Fruit fly (Drosophila melanogaster) whole organism, embryonic: ENCODE data around the gene CG5768.

Experiments
- Abd-B ChIP-seq: fragments of 200-800 bp; sonication (Bioruptor generic); optimal IDR thresholded peaks from 2 replicates; lab custom pipeline; 2018; ENCODE audit warnings: missing biosample characterization, mild to moderate bottlenecking, missing genetic modification characterization, moderate library complexity
- Atf3 ChIP-seq: fragments of 200-800 bp; sonication (Bioruptor generic); optimal IDR thresholded peaks from 3 replicates; lab custom pipeline; 2016; ENCODE audit warnings: missing biosample characterization, missing genetic modification characterization
- CG12659 ChIP-seq: fragments of 200-800 bp; sonication (Bioruptor generic); optimal IDR thresholded peaks from 3 replicates; lab custom pipeline; 2017; ENCODE audit warnings: mild to moderate bottlenecking, missing biosample characterization, missing genetic modification reagents, missing genetic modification characterization
- CG12744 ChIP-seq: fragments of 200-800 bp; sonication (Bioruptor generic); optimal IDR thresholded peaks from 2 replicates; lab custom pipeline; 2016; ENCODE audit warnings: missing biosample characterization, missing genetic modification characterization
- CG13624 ChIP-seq: fragments of 200-800 bp; sonication (Bioruptor generic); optimal IDR thresholded peaks from 2 replicates; lab custom pipeline; 2016; ENCODE audit warnings: missing biosample characterization, missing genetic modification characterization
- CG14014 ChIP-seq: fragments of 200-800 bp; sonication (Bioruptor generic); IDR thresholded peaks from 2 replicates; pipeline ENCODE4 v1.3.6; 2022; ENCODE audit warnings: missing biosample characterization, missing genetic modification characterization
- CG15269 ChIP-seq: fragments of 200-800 bp; sonication (Bioruptor generic); optimal IDR thresholded peaks from 2 replicates; lab custom pipeline; 2018; ENCODE audit warnings: missing biosample characterization, mild to moderate bottlenecking, missing genetic modification characterization, moderate library complexity
- CG2116 ChIP-seq: fragments of 200-800 bp; sonication (Bioruptor generic); optimal IDR thresholded peaks from 3 replicates; lab custom pipeline; 2018; ENCODE audit warnings: missing biosample characterization, mild to moderate bottlenecking, missing genetic modification characterization
- CG32532 ChIP-seq: fragments of 200-800 bp; sonication (Bioruptor generic); IDR thresholded peaks from 2 replicates; pipeline ENCODE4 v1.3.6; 2022; ENCODE audit warnings: missing biosample characterization, missing genetic modification characterization
- CG4617 ChIP-seq: fragments of 200-800 bp; sonication (Bioruptor generic); optimal IDR thresholded peaks from 3 replicates; lab custom pipeline; 2016; ENCODE audit warnings: missing biosample characterization, missing genetic modification characterization, borderline replicate concordance
- CG6254 ChIP-seq: fragments of 200-800 bp; sonication (Bioruptor generic); optimal IDR thresholded peaks from 3 replicates; lab custom pipeline; 2017; ENCODE audit warnings: mild to moderate bottlenecking, missing biosample characterization, missing genetic modification reagents, missing genetic modification characterization
- CG6689 ChIP-seq: fragments of 200-800 bp; sonication (Bioruptor generic); IDR thresholded peaks from 2 replicates; pipeline ENCODE4 v1.3.6; 2022; ENCODE audit warnings: missing biosample characterization, missing genetic modification characterization
- CG7839 ChIP-seq: fragments of 200-800 bp; sonication (Bioruptor generic); optimal IDR thresholded peaks from 3 replicates; lab custom pipeline; 2018; ENCODE audit warnings: missing biosample characterization, mild to moderate bottlenecking, missing genetic modification characterization, moderate library complexity
- CG7928 ChIP-seq: fragments of 200-800 bp; sonication (Bioruptor generic); optimal IDR thresholded peaks from 2 replicates; lab custom pipeline; 2017; ENCODE audit warnings: missing biosample characterization, mild to moderate bottlenecking, missing genetic modification characterization
- CG8089 ChIP-seq: fragments of 200-800 bp; sonication (Bioruptor generic); optimal IDR thresholded peaks from 3 replicates; lab custom pipeline; 2016; ENCODE audit warnings: missing biosample characterization, missing genetic modification characterization
- CG9437 ChIP-seq: fragments of 200-800 bp; sonication (Bioruptor generic); optimal IDR thresholded peaks from 2 replicates; lab custom pipeline; 2018; ENCODE audit warnings: missing biosample characterization, mild to moderate bottlenecking, missing genetic modification characterization
- CG9797 ChIP-seq: fragments of 200-800 bp; sonication (Bioruptor generic); optimal IDR thresholded peaks from 3 replicates; lab custom pipeline; 2018; ENCODE audit warnings: missing biosample characterization, mild to moderate bottlenecking, missing genetic modification characterization
- CG9932 ChIP-seq: fragments of 200-800 bp; sonication (Bioruptor generic); IDR thresholded peaks from 2 replicates; pipeline ENCODE4 v1.3.6; 2022; ENCODE audit warnings: missing biosample characterization, missing genetic modification characterization
- Camta ChIP-seq: fragments of 200-800 bp; sonication (Bioruptor generic); optimal IDR thresholded peaks from 2 replicates; lab custom pipeline; 2016; ENCODE audit warnings: missing biosample characterization, missing genetic modification characterization
- Dfd ChIP-seq, 2 experiments: fragments of >200 bp; optimal IDR thresholded peaks; 2 replicates each; lab custom pipeline; 2017; ENCODE audit warnings: missing biosample characterization in 2 of 2, missing genetic modification characterization in 2 of 2
- Gsc ChIP-seq: fragments of 200-800 bp; sonication (Bioruptor generic); IDR thresholded peaks from 2 replicates; pipeline ENCODE4 v1.3.6; 2022; ENCODE audit warnings: missing biosample characterization, missing genetic modification characterization
- Hsf ChIP-seq: fragments of 200-800 bp; sonication (Bioruptor generic); optimal IDR thresholded peaks from 3 replicates; lab custom pipeline; 2016; ENCODE audit warnings: missing biosample characterization, missing genetic modification characterization
- Kr ChIP-seq: fragments of 200-800 bp; sonication (Bioruptor generic); optimal IDR thresholded peaks from 2 replicates; lab custom pipeline; 2017; ENCODE audit warnings: missing biosample characterization, mild to moderate bottlenecking, missing genetic modification characterization
- Mes4 ChIP-seq: fragments of 200-800 bp; sonication (Bioruptor generic); optimal IDR thresholded peaks from 2 replicates; lab custom pipeline; 2016; ENCODE audit warnings: missing biosample characterization, missing genetic modification characterization
- NC2α ChIP-seq: fragments of 200-800 bp; sonication (Bioruptor generic); optimal IDR thresholded peaks from 2 replicates; lab custom pipeline; 2016; ENCODE audit warnings: missing biosample characterization, missing genetic modification characterization
- NFAT ChIP-seq: fragments of 200-800 bp; sonication (Bioruptor generic); IDR thresholded peaks from 2 replicates; pipeline ENCODE4 v1.3.6; 2022; ENCODE audit warnings: missing biosample characterization, missing genetic modification characterization
- Pdp1 ChIP-seq, 2 experiments: fragments of 200-800 bp; sonication (Bioruptor generic); optimal IDR thresholded peaks; 3 replicates each; lab custom pipeline; 2016; ENCODE audit warnings: missing biosample characterization in 2 of 2, missing genetic modification characterization in 2 of 2, mild to moderate bottlenecking in 1 of 2, moderate library complexity in 1 of 2
- Side ChIP-seq: fragments of 200-800 bp; sonication (Bioruptor generic); optimal IDR thresholded peaks from 2 replicates; lab custom pipeline; 2016; ENCODE audit warnings: missing biosample characterization, missing genetic modification characterization
- Spps ChIP-seq: fragments of 200-800 bp; sonication (Bioruptor generic); optimal IDR thresholded peaks from 2 replicates; lab custom pipeline; 2018; ENCODE audit warnings: missing biosample characterization, mild to moderate bottlenecking, missing genetic modification characterization
- Xbp1 ChIP-seq: fragments of 200-800 bp; sonication (Bioruptor generic); optimal IDR thresholded peaks from 3 replicates; lab custom pipeline; 2016; ENCODE audit warnings: missing biosample characterization, mild to moderate bottlenecking, missing genetic modification characterization
- Xrp1 ChIP-seq: fragments of 200-800 bp; sonication (Bioruptor generic); IDR thresholded peaks from 2 replicates; pipeline ENCODE4 v1.3.6; 2022; ENCODE audit warnings: missing biosample characterization, missing genetic modification characterization
- ac ChIP-seq: fragments of 200-800 bp; sonication (Bioruptor generic); optimal IDR thresholded peaks from 3 replicates; lab custom pipeline; 2017; ENCODE audit warnings: missing biosample characterization, mild to moderate bottlenecking, missing genetic modification characterization
- al ChIP-seq: fragments of 200-800 bp; sonication (Bioruptor generic); IDR thresholded peaks from 2 replicates; pipeline ENCODE4 v1.3.6; 2022; ENCODE audit warnings: missing biosample characterization, missing genetic modification characterization
- chif ChIP-seq, 2 experiments: fragments of 200-800 bp; sonication (Bioruptor generic); optimal IDR thresholded peaks; 3 replicates each; lab custom pipeline; 2016; ENCODE audit warnings: missing biosample characterization in 2 of 2, missing genetic modification characterization in 2 of 2
- dpn ChIP-seq, 2 experiments: fragments of 200-800 bp; sonication (Bioruptor generic); optimal IDR thresholded peaks; 3 replicates each; lab custom pipeline; 2016; ENCODE audit warnings: missing biosample characterization in 2 of 2, missing genetic modification characterization in 2 of 2
- ems ChIP-seq: fragments of 200-800 bp; sonication (Bioruptor generic); optimal IDR thresholded peaks from 3 replicates; lab custom pipeline; 2016; ENCODE audit warnings: missing biosample characterization, missing genetic modification characterization
- en ChIP-seq: fragments of 200-800 bp; sonication (Bioruptor generic); optimal IDR thresholded peaks from 2 replicates; lab custom pipeline; 2016; ENCODE audit warnings: missing biosample characterization, missing genetic modification characterization
- esg ChIP-seq: fragments of 200-800 bp; sonication (Bioruptor generic); conservative IDR thresholded peaks from 2 replicates; pipeline ENCODE4 v1.3.6; 2022; ENCODE audit warnings: missing biosample characterization, missing genetic modification characterization
- gfzf ChIP-seq: fragments of 200-800 bp; sonication (Bioruptor generic); optimal IDR thresholded peaks from 2 replicates; lab custom pipeline; 2016; ENCODE audit warnings: missing biosample characterization, mild to moderate bottlenecking, missing genetic modification characterization, moderate library complexity
- jumu ChIP-seq: fragments of 200-800 bp; sonication (Bioruptor generic); optimal IDR thresholded peaks from 3 replicates; lab custom pipeline; 2016; ENCODE audit warnings: missing biosample characterization, missing genetic modification characterization
- kni ChIP-seq: fragments of 200-800 bp; sonication (Bioruptor generic); optimal IDR thresholded peaks from 3 replicates; lab custom pipeline; 2017; ENCODE audit warnings: mild to moderate bottlenecking, missing biosample characterization, missing genetic modification reagents, missing genetic modification characterization
- odd ChIP-seq: fragments of 200-800 bp; sonication (Bioruptor generic); optimal IDR thresholded peaks from 2 replicates; lab custom pipeline; 2017; ENCODE audit warnings: missing biosample characterization, mild to moderate bottlenecking, missing genetic modification characterization
- otp ChIP-seq: fragments of 200-800 bp; sonication (Bioruptor generic); IDR thresholded peaks from 3 replicates; pipeline ENCODE4, ENCODE4 v1.3.6; 2022; ENCODE audit warnings: missing biosample characterization, missing genetic modification characterization
- pho ChIP-seq: fragments of 200-800 bp; sonication (Bioruptor generic); optimal IDR thresholded peaks from 2 replicates; lab custom pipeline; 2016; ENCODE audit warnings: missing biosample characterization, missing genetic modification characterization
- row ChIP-seq: fragments of 200-800 bp; sonication (Bioruptor generic); IDR thresholded peaks from 3 replicates; pipeline ENCODE4 v1.3.6; 2022; ENCODE audit warnings: missing biosample characterization, missing genetic modification characterization
- sisA ChIP-seq: fragments of 200-800 bp; sonication (Bioruptor generic); IDR thresholded peaks from 2 replicates; pipeline ENCODE4 v1.3.6; 2022; ENCODE audit warnings: missing biosample characterization, missing genetic modification characterization
- sqz ChIP-seq: fragments of 200-800 bp; sonication (Bioruptor generic); optimal IDR thresholded peaks from 3 replicates; lab custom pipeline; 2018; ENCODE audit warnings: missing biosample characterization, mild to moderate bottlenecking, missing genetic modification characterization
- tap ChIP-seq: fragments of 200-800 bp; optimal IDR thresholded peaks from 3 replicates; lab custom pipeline; 2019; ENCODE audit warnings: missing biosample characterization, mild to moderate bottlenecking, missing genetic modification characterization, moderate library complexity
- vfl ChIP-seq: fragments of 200-800 bp; sonication (Bioruptor generic); optimal IDR thresholded peaks from 2 replicates; lab custom pipeline; 2016; ENCODE audit warnings: missing biosample characterization, missing genetic modification characterization
- z ChIP-seq: fragments of 200-800 bp; sonication (Bioruptor generic); IDR thresholded peaks from 3 replicates; pipeline ENCODE4 v1.3.6; 2022; ENCODE audit warnings: missing biosample characterization, missing genetic modification characterization

Gene CG5768

dm6 chr3R:24348420-24349190 lies 41.5 kb downstream of the CG5768 start, which contains the start of the genes CG5746 and CG6454 (continued):
- no peak for TF ChIP-seq CG9932 (GFP tag; lab: Robert Waterston, UW)
- peak; percentile 53 for TF ChIP-seq CG13624 (GFP tag; lab: Kevin White, UChicago)
- peak; percentile 20 for TF ChIP-seq vfl (GFP tag; lab: Kevin White, UChicago)
- no peak for TF ChIP-seq CG15269
- TF ChIP-seq CG7928 (GFP tag; lab: Kevin White, UChicago): no peak
- no peak; the same call in 1 of the 2 replicates for TF ChIP-seq CG32532 (GFP tag; lab: Robert Waterston, UW)
- TF ChIP-seq al (GFP tag; lab: Robert Waterston, UW): peak; percentile 44
- no peak for TF ChIP-seq CG7839 (tag; lab: Kevin White, UChicago)
- peak; percentile 61 for TF ChIP-seq CG9797
- TF ChIP-seq NFAT (GFP tag; lab: Robert Waterston, UW): no peak; the same call in 1 of the 2 replicates
- no peak for TF ChIP-seq esg
- peak; percentile 40 for TF ChIP-seq ems (GFP tag; lab: Kevin White, UChicago)
- TF ChIP-seq CG2116 (GFP tag; lab: Kevin White, UChicago): peak; percentile 55
- peak in 1 of 2 experiments; percentile 47 for TF ChIP-seq chif (GFP tag; optimal IDR thresholded peaks at IDR 0.05; lab: Kevin White, UChicago)
- TF ChIP-seq Xbp1 (GFP tag; lab: Kevin White, UChicago): peak; percentile 68
- no peak for TF ChIP-seq z (GFP tag; lab: Robert Waterston, UW)
- TF ChIP-seq pho (GFP tag; lab: Kevin White, UChicago): peak; percentile 77
- TF ChIP-seq Atf3 (GFP tag; lab: Kevin White, UChicago): peak; percentile 18
- peak; percentile 29 for TF ChIP-seq NC2α (GFP tag; lab: Kevin White, UChicago)
- TF ChIP-seq Xrp1 (GFP tag; lab: Robert Waterston, UW): peak; percentile 35; the same call in 1 of the 2 replicates
- TF ChIP-seq CG4617 (GFP tag; lab: Kevin White, UChicago): peak; percentile 75
- TF ChIP-seq Side (GFP tag; lab: Kevin White, UChicago): peak; percentile 28
- TF ChIP-seq CG8089 (GFP tag; lab: Kevin White, UChicago): peak; percentile 21
- TF ChIP-seq ac: no peak
- TF ChIP-seq dpn (GFP tag; optimal IDR thresholded peaks at IDR 0.05; lab: Kevin White, UChicago): peak; percentile 31 to 65
- no peak for TF ChIP-seq CG6254 (GFP tag; lab: Kevin White, UChicago)
- peak; percentile 52; the same call in 1 of the 2 replicates for TF ChIP-seq CG6689
- no peak for TF ChIP-seq kni (GFP tag; lab: Kevin White, UChicago)
- TF ChIP-seq CG14014 (GFP tag; lab: Robert Waterston, UW): 0 out of 2 replicates have a peak, but pooled peaks have one; percentile 25
- TF ChIP-seq Spps (tag; lab: Kevin White, UChicago): no peak
- TF ChIP-seq en (GFP tag; lab: Kevin White, UChicago): no peak
- TF ChIP-seq CG9437 (GFP tag; lab: Kevin White, UChicago): peak; percentile 70
- TF ChIP-seq sisA (GFP tag; lab: Robert Waterston, UW): peak; percentile 26; the same call in 1 of the 2 replicates
- TF ChIP-seq gfzf (GFP tag; lab: Kevin White, UChicago): peak; percentile 76
- TF ChIP-seq otp (GFP tag; lab: Robert Waterston, UW): no peak
- TF ChIP-seq sqz: no peak
- peak; percentile 61 for TF ChIP-seq jumu (GFP tag; lab: Kevin White, UChicago)
- no peak for TF ChIP-seq Kr (GFP tag; lab: Kevin White, UChicago)
- TF ChIP-seq Mes4 (GFP tag; lab: Kevin White, UChicago): no peak
- TF ChIP-seq odd (GFP tag; lab: Kevin White, UChicago): no peak
- peak; percentile 35 for TF ChIP-seq CG12744 (GFP tag; lab: Kevin White, UChicago)
- no peak for TF ChIP-seq tap (tag; lab: Kevin White, UChicago)
- TF ChIP-seq Hsf (GFP tag; lab: Kevin White, UChicago): peak; percentile 71
- TF ChIP-seq Camta (GFP tag; lab: Kevin White, UChicago): peak; percentile 18
- TF ChIP-seq Pdp1 (GFP tag; optimal IDR thresholded peaks at IDR 0.05; lab: Kevin White, UChicago): peak; percentile 53 to 64
- TF ChIP-seq Dfd (GFP tag; optimal IDR thresholded peaks at IDR 0.05; lab: Kevin White, UChicago): no peak
- TF ChIP-seq CG12659 (GFP tag; lab: Kevin White, UChicago): peak; percentile 83
- peak; percentile 76 for TF ChIP-seq row (GFP tag; lab: Robert Waterston, UW)
- TF ChIP-seq Abd-B (GFP tag; lab: Kevin White, UChicago): no peak
- no peak for TF ChIP-seq Gsc
